Worm (Caenorhabditis elegans) whole organism, L3 larva: ENCODE measurements around the gene C14F11.7.
A peak's percentile ranks its signal among the peaks of the same experiment; 100 is the strongest.

Experiments used
- R02D3.7 ChIP-seq: fragments of 150-350 bp; optimal IDR thresholded peaks from 2 replicates; lab custom pipeline; 2014; ENCODE audit warnings: missing biosample characterization, missing genetic modification characterization
- ZK546.5 ChIP-seq: sonication (generic microtip); optimal IDR thresholded peaks from 2 replicates; lab custom pipeline; 2017; ENCODE audit warnings: missing biosample characterization, missing genetic modification characterization
- aly-2 ChIP-seq: fragments of 150-350 bp; optimal IDR thresholded peaks from 2 replicates; lab custom pipeline; 2014; ENCODE audit warnings: missing biosample characterization, missing genetic modification characterization
- ama-1 ChIP-seq: fragments of 150-350 bp; optimal IDR thresholded peaks from 2 replicates; lab custom pipeline; 2018
- ceh-16 ChIP-seq: sonication (generic microtip); optimal IDR thresholded peaks from 2 replicates; lab custom pipeline; 2017; ENCODE audit warnings: missing biosample characterization, missing genetic modification characterization
- ceh-28 ChIP-seq: fragments of 150-350 bp; optimal IDR thresholded peaks from 2 replicates; lab custom pipeline; 2014; ENCODE audit warnings: missing biosample characterization, missing genetic modification reagents, missing genetic modification characterization
- ceh-82 ChIP-seq: fragments of 150-350 bp; optimal IDR thresholded peaks from 2 replicates; lab custom pipeline; 2014; ENCODE audit warnings: missing biosample characterization, missing genetic modification characterization
- ceh-9 ChIP-seq: sonication (generic microtip); optimal IDR thresholded peaks from 2 replicates; lab custom pipeline; 2018; ENCODE audit warnings: missing biosample characterization, missing genetic modification characterization
- daf-12 ChIP-seq: fragments of 150-350 bp; optimal IDR thresholded peaks from 2 replicates; lab custom pipeline; 2014; ENCODE audit warnings: missing biosample characterization, missing genetic modification reagents, missing genetic modification characterization
- egl-27 ChIP-seq: sonication (generic microtip); optimal IDR thresholded peaks from 4 replicates; lab custom pipeline; 2017; ENCODE audit warnings: missing biosample characterization, missing genetic modification reagents, missing genetic modification characterization
- egl-5 ChIP-seq: fragments of 150-350 bp; optimal IDR thresholded peaks from 2 replicates; lab custom pipeline; 2017; ENCODE audit warnings: missing biosample characterization, missing genetic modification reagents, missing genetic modification characterization, inconsistent platforms
- elt-1 ChIP-seq: fragments of 150-350 bp; optimal IDR thresholded peaks from 2 replicates; lab custom pipeline; 2014; ENCODE audit warnings: missing biosample characterization, missing genetic modification characterization
- elt-2 ChIP-seq: sonication (generic microtip); optimal IDR thresholded peaks from 2 replicates; lab custom pipeline; 2016; ENCODE audit warnings: missing genetic modification reagents, mild to moderate bottlenecking, missing genetic modification characterization, missing compliant biosample characterization
- elt-3 ChIP-seq, 3 experiments: fragments of 150-350 bp in 1 of 3; sonication (generic microtip) in 2 of 3; optimal IDR thresholded peaks; 2 replicates in 2 of 3; 4 replicates in 1 of 3; lab custom pipeline; 2014 to 2017; ENCODE audit warnings: missing biosample characterization in 3 of 3, missing genetic modification characterization in 3 of 3
- eor-1 ChIP-seq, 2 experiments: fragments of 150-350 bp; optimal IDR thresholded peaks; 2 replicates each; lab custom pipeline; 2014 to 2018; ENCODE audit warnings: missing biosample characterization in 2 of 2, missing genetic modification characterization in 2 of 2
- fkh-10 ChIP-seq: sonication (generic microtip); optimal IDR thresholded peaks from 2 replicates; lab custom pipeline; 2017; ENCODE audit warnings: missing biosample characterization, missing genetic modification reagents, missing genetic modification characterization
- fkh-2 ChIP-seq: fragments of 150-350 bp; optimal IDR thresholded peaks from 2 replicates; lab custom pipeline; 2014; ENCODE audit warnings: missing biosample characterization, missing genetic modification reagents, missing genetic modification characterization
- fos-1 ChIP-seq: fragments of 150-350 bp; optimal IDR thresholded peaks from 2 replicates; lab custom pipeline; 2014; ENCODE audit warnings: missing biosample characterization, missing genetic modification characterization
- hmg-11 ChIP-seq: sonication (generic microtip); optimal IDR thresholded peaks from 2 replicates; lab custom pipeline; 2016; ENCODE audit warnings: missing genetic modification characterization, missing compliant biosample characterization
- jun-1 ChIP-seq: fragments of 150-350 bp; optimal IDR thresholded peaks from 2 replicates; lab custom pipeline; 2014; ENCODE audit warnings: missing biosample characterization, missing genetic modification reagents, missing genetic modification characterization
- lin-15B ChIP-seq: fragments of 150-350 bp; optimal IDR thresholded peaks from 2 replicates; lab custom pipeline; 2014; ENCODE audit warnings: missing biosample characterization, missing genetic modification characterization
- lin-39 ChIP-seq: fragments of 150-350 bp; optimal IDR thresholded peaks from 2 replicates; lab custom pipeline; 2018; ENCODE audit warnings: missing biosample characterization, missing genetic modification reagents, missing genetic modification characterization
- lsy-12 ChIP-seq: sonication (generic microtip); optimal IDR thresholded peaks from 2 replicates; lab custom pipeline; 2016; ENCODE audit warnings: mild to moderate bottlenecking, missing genetic modification characterization, missing compliant biosample characterization
- mdl-1 ChIP-seq: fragments of 150-350 bp; optimal IDR thresholded peaks from 2 replicates; lab custom pipeline; 2014; ENCODE audit warnings: missing biosample characterization, missing genetic modification characterization
- mml-1 ChIP-seq: fragments of 150-350 bp; sonication (generic microtip); optimal IDR thresholded peaks from 3 replicates; lab custom pipeline; 2014; ENCODE audit warnings: missing biosample characterization, missing genetic modification characterization
- nfya-1 ChIP-seq: sonication (generic microtip); optimal IDR thresholded peaks from 2 replicates; lab custom pipeline; 2017; ENCODE audit warnings: missing genetic modification characterization, mild to moderate bottlenecking, missing compliant biosample characterization, antibody characterized with exemption, moderate library complexity; ENCODE audit not compliant: insufficient read depth
- nhr-11 ChIP-seq: fragments of 150-350 bp; optimal IDR thresholded peaks from 2 replicates; lab custom pipeline; 2014; ENCODE audit warnings: missing biosample characterization, missing genetic modification characterization
- nhr-12 ChIP-seq: fragments of 150-350 bp; optimal IDR thresholded peaks from 2 replicates; lab custom pipeline; 2014; ENCODE audit warnings: missing biosample characterization, missing genetic modification characterization
- nhr-23 ChIP-seq: fragments of 150-350 bp; optimal IDR thresholded peaks from 2 replicates; lab custom pipeline; 2014; ENCODE audit warnings: missing biosample characterization, missing genetic modification reagents, missing genetic modification characterization
- nhr-237 ChIP-seq: fragments of 150-350 bp; optimal IDR thresholded peaks from 2 replicates; lab custom pipeline; 2014; ENCODE audit warnings: missing biosample characterization, missing genetic modification characterization
- nhr-25 ChIP-seq: sonication (generic microtip); optimal IDR thresholded peaks from 2 replicates; lab custom pipeline; 2017; ENCODE audit warnings: missing biosample characterization, missing genetic modification characterization
- nhr-28 ChIP-seq: fragments of 150-350 bp; optimal IDR thresholded peaks from 2 replicates; lab custom pipeline; 2014; ENCODE audit warnings: missing biosample characterization, missing genetic modification characterization
- nhr-43 ChIP-seq: sonication (generic microtip); optimal IDR thresholded peaks from 2 replicates; lab custom pipeline; 2016; ENCODE audit warnings: mild to moderate bottlenecking, missing genetic modification characterization, missing compliant biosample characterization; ENCODE audit not compliant: poor library complexity, severe bottlenecking
- nhr-67 ChIP-seq: fragments of 150-350 bp; optimal IDR thresholded peaks from 2 replicates; lab custom pipeline; 2014; ENCODE audit warnings: missing biosample characterization, missing genetic modification characterization
- nhr-76 ChIP-seq: fragments of 150-350 bp; sonication (generic microtip); optimal IDR thresholded peaks from 5 replicates; lab custom pipeline; 2014; ENCODE audit warnings: missing biosample characterization, missing genetic modification characterization
- nhr-77 ChIP-seq: fragments of 150-350 bp; optimal IDR thresholded peaks from 2 replicates; lab custom pipeline; 2014; ENCODE audit warnings: missing biosample characterization, missing genetic modification characterization
- pha-4 ChIP-seq: fragments of 150-350 bp; optimal IDR thresholded peaks from 2 replicates; lab custom pipeline; 2014; ENCODE audit warnings: missing biosample characterization, missing genetic modification reagents, missing genetic modification characterization
- pqm-1 ChIP-seq: fragments of 150-350 bp; optimal IDR thresholded peaks from 2 replicates; lab custom pipeline; 2017; ENCODE audit warnings: missing biosample characterization, missing genetic modification characterization, inconsistent platforms
- sea-2 ChIP-seq: fragments of 150-350 bp; sonication (generic microtip); optimal IDR thresholded peaks from 4 replicates; lab custom pipeline; 2014; ENCODE audit warnings: missing biosample characterization, missing genetic modification reagents, missing genetic modification characterization
- skn-1 ChIP-seq: fragments of 150-350 bp; optimal IDR thresholded peaks from 2 replicates; lab custom pipeline; 2014; ENCODE audit warnings: missing biosample characterization, missing genetic modification characterization
- snpc-4 ChIP-seq: fragments of 150-350 bp; optimal IDR thresholded peaks from 2 replicates; lab custom pipeline; 2014; ENCODE audit warnings: missing biosample characterization, missing genetic modification characterization
- tbx-2 ChIP-seq: sonication (generic microtip); optimal IDR thresholded peaks from 2 replicates; lab custom pipeline; 2016; ENCODE audit warnings: mild to moderate bottlenecking, missing genetic modification characterization, missing compliant biosample characterization
- unc-39 ChIP-seq: sonication (generic microtip); optimal IDR thresholded peaks from 4 replicates; lab custom pipeline; 2017; ENCODE audit warnings: missing biosample characterization, missing genetic modification characterization
- unc-62 ChIP-seq: fragments of 150-350 bp; sonication (generic microtip); optimal IDR thresholded peaks from 4 replicates; lab custom pipeline; 2014; ENCODE audit warnings: missing biosample characterization, missing genetic modification reagents, missing genetic modification characterization
- zag-1 ChIP-seq: fragments of 150-350 bp; optimal IDR thresholded peaks from 2 replicates; lab custom pipeline; 2014; ENCODE audit warnings: missing biosample characterization, missing genetic modification characterization
- ztf-11 ChIP-seq: fragments of 150-350 bp; optimal IDR thresholded peaks from 2 replicates; lab custom pipeline; 2014; ENCODE audit warnings: missing biosample characterization, missing genetic modification characterization
- ztf-4 ChIP-seq: fragments of 150-350 bp; optimal IDR thresholded peaks from 2 replicates; lab custom pipeline; 2014; ENCODE audit warnings: missing biosample characterization, missing genetic modification characterization

Gene C14F11.7

DNA sequence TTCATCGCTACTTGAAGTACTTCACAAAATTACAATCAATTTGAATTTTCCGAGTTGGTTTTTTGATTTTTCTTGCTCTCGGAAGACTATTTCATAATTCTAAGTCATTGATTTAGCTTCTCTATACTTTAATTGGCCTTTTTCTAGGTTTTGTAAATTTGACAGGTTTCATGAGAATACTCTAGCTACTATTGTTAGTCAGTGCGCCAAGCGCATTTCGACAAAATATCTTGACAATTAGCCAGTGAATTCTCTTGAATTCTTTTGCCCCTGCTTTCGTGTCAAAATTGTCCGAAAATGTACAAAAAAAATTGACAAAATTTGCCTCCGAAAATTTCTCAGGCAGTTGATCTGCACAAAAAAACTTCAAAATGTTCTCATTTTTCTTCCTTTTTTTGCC, 44.8 kb upstream of the C14F11.7 start:
- TF ChIP-seq ama-1 (lab: Kevin White, UChicago), result peak; percentile 85
- no peak for TF ChIP-seq ceh-9 (tag; lab: Kevin White, UChicago)
- peak; percentile 39 for TF ChIP-seq nhr-43 (tag; lab: Kevin White, UChicago)
- no peak for TF ChIP-seq fkh-2
- no peak for TF ChIP-seq elt-2 (tag; lab: Kevin White, UChicago)
- TF ChIP-seq tbx-2, result no peak
- TF ChIP-seq ztf-4 (tag; lab: Kevin White, UChicago), result no peak
- no peak for TF ChIP-seq ceh-28 (tag; lab: Kevin White, UChicago)
- TF ChIP-seq daf-12 (tag; lab: Kevin White, UChicago), result no peak
- TF ChIP-seq pha-4, result no peak
- no peak for TF ChIP-seq aly-2

DNA sequence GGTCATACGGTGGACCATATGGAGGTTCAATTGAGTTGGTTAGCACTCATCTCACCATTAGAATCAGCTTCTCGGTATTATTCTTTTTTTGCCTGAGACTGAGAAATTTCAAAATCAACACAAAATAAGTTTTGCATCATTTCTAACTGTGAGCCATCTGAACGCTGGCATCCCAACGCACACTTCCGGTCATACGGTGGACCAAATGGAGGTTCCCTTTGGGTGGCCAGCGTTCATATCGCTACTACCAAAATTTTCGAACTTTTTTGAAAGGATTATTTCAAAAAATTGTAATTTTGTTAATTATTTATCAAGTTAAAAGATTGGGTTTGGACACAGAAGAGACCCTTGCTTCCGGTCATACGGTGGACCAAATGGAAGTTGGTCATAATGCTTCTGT, 44.4 kb upstream of the C14F11.7 start:
- TF ChIP-seq ama-1 (lab: Kevin White, UChicago) (peak; percentile 91), elt-1 (no peak)

DNA sequence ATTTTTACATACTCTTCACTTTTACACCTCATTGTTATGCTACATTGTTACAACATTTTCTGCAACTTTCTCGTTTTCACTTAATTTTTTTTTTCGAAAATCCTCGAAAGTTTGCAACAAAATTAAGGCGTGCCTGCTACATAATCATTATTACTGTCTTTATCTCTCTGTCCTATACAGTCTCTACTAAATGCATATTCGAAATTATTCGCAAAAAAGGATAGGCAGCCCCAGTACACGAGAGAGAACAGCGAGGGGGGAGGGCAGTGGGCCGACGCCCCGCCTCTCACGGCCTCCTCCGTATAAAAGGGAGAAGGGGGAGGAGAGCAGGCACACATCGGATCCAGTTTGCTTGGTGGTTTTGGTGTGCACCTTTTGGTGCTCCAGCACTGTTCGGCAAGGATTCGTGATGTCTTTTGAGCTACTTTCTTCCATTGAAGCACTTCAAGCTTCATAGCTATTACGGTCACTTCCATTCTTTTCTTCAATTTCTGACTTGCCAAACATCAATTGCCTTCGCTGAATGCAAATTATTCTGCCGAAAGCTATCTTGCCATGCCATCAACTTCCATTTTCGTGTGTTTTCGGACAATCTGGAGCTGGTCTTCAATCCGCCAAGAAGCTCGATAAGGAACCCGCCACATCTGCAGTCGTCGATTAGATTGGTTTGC, 43.7 kb upstream of the C14F11.7 start:
- TF ChIP-seq sea-2 (GFP tag; lab: Kevin White, UChicago) (no peak), lin-15B (tag; lab: Kevin White, UChicago) (no peak), elt-1 (no peak), unc-39 (tag; lab: Kevin White, UChicago) (no peak), nhr-28 (tag; lab: Kevin White, UChicago) (no peak), nhr-77 (tag; lab: Kevin White, UChicago) (no peak), ceh-9 (tag; lab: Kevin White, UChicago) (no peak), pha-4 (no peak), nhr-237 (tag; lab: Kevin White, UChicago) (no peak), nhr-43 (tag; lab: Kevin White, UChicago) (peak; percentile 9), unc-62 (GFP tag; lab: Kevin White, UChicago) (no peak), snpc-4 (tag; lab: Kevin White, UChicago) (no peak), nhr-11 (tag; lab: Kevin White, UChicago) (no peak), ZK546.5 (tag; lab: Kevin White, UChicago) (no peak), fkh-2 (no peak), nhr-12 (tag; lab: Kevin White, UChicago) (no peak), skn-1 (tag; lab: Kevin White, UChicago) (no peak), ceh-28 (tag; lab: Kevin White, UChicago) (no peak), aly-2 (no peak), egl-5 (tag; lab: Kevin White, UChicago) (no peak), ceh-82 (tag; lab: Kevin White, UChicago) (no peak), fkh-10 (GFP tag; lab: Kevin White, UChicago) (no peak), daf-12 (tag; lab: Kevin White, UChicago) (no peak), ama-1 (lab: Kevin White, UChicago) (peak; percentile 99), lsy-12 (tag; lab: Kevin White, UChicago) (peak; percentile 82), ztf-11 (tag; lab: Kevin White, UChicago) (no peak), egl-27 (tag; lab: Kevin White, UChicago) (no peak), nhr-25 (tag; lab: Kevin White, UChicago) (no peak), nhr-76 (no peak), lin-39 (tag; lab: Kevin White, UChicago) (peak; percentile 28), mdl-1 (tag; lab: Kevin White, UChicago) (no peak), ztf-4 (tag; lab: Kevin White, UChicago) (no peak), R02D3.7 (tag; lab: Kevin White, UChicago) (peak; percentile 22), zag-1 (tag; lab: Kevin White, UChicago) (no peak), jun-1 (peak; percentile 6), elt-3 (tag; optimal IDR thresholded peaks at IDR 0.05; lab: Kevin White, UChicago) (peak in 1 of 3 experiments; percentile 32), ceh-16 (tag; lab: Kevin White, UChicago) (no peak), pqm-1 (tag; lab: Kevin White, UChicago) (peak; percentile 35), fos-1 (tag; lab: Kevin White, UChicago) (no peak), hmg-11 (tag; lab: Kevin White, UChicago) (peak; percentile 52), mml-1 (tag; lab: Kevin White, UChicago) (no peak), nhr-23 (tag; lab: Kevin White, UChicago) (peak; percentile 10), elt-2 (tag; lab: Kevin White, UChicago) (peak; percentile 47), nhr-67 (tag; lab: Kevin White, UChicago) (no peak), tbx-2 (peak; percentile 16), eor-1 (tag; optimal IDR thresholded peaks at IDR 0.05; lab: Kevin White, UChicago) (no peak), nfya-1 (tag; lab: Kevin White, UChicago) (peak; percentile 44)
